Fruit fly (Drosophila melanogaster): ENCODE results near the gene CG43055.

CG43055 gene

DNA sequence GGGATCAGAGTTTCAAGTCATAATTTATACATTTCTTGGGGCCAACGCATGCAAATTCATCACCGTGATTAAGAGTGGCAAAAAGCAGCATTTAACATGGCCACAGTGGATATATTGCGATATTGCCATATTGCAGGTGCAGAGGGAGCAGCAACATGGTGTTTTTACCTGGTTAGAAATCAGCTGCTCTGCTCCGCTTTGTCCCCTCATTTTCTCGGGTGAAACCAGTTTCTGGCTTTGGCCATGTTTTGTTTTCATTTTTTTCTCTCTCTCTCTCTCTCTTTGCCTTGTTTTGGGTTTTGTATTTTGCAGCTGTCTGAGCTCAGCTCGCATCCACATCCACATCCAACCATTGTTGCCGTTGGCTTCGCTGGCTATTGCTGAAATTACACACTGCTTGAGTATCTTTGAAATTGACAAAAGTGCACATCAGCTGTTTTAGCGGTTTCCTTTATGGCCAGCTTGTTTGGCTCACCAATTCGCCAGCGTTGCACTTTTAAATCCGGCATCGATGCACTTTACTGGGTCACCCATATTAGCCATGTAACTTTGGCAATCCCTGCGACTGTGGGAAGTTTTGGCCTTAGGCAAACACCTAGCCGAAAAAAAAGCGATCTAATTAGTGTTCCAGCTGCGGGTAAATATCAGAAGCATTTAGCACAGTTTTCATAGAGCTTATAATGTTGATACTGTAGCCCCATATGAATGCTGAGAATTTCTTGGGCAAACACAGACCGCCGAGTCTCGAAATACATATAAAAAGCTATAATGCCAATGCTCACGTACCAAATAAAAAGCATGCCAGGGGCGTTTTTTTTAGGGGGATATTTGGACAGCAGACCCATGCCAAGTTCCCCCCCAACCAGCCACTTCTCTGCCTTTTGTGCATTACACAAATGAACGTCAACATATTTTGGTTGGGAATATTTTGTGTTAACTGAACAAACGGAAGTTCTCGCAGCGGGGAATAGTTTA is 35.6 kb upstream of the CG43055 start:
- TF ChIP-seq Dll (optimal IDR thresholded peaks at IDR 0.05) = no peak
- TF ChIP-seq EcR (GFP tag; optimal IDR thresholded peaks at IDR 0.05) = no peak
- no peak for TF ChIP-seq CG8478 (optimal IDR thresholded peaks at IDR 0.05)

DNA sequence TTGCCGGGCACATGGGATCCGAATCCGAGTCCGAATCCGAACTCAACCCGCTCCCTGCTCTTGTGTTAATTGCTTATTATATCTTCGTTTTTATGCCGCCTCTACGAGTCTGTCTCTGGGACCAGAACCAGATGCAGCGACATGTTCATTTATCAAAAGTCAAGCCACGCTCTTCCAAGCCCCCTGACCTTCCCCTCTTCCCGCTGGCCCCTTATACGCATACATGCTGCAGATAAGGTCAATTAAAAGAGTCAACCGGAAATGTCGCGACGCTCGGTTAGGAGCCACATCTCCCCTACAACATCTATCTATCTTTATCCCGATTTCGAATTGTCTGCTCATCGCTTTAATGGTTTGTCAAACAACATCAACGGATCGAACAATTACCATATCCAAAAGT is 33.2 kb upstream of the CG43055 start:
- TF ChIP-seq Dll (optimal IDR thresholded peaks at IDR 0.05) (no peak), psq (optimal IDR thresholded peaks at IDR 0.05) (no peak), EcR (GFP tag; optimal IDR thresholded peaks at IDR 0.05) (no peak), pan (optimal IDR thresholded peaks at IDR 0.05) (no peak), CG8478 (optimal IDR thresholded peaks at IDR 0.05) (no peak), usp (GFP tag; optimal IDR thresholded peaks at IDR 0.05) (no peak)

DNA sequence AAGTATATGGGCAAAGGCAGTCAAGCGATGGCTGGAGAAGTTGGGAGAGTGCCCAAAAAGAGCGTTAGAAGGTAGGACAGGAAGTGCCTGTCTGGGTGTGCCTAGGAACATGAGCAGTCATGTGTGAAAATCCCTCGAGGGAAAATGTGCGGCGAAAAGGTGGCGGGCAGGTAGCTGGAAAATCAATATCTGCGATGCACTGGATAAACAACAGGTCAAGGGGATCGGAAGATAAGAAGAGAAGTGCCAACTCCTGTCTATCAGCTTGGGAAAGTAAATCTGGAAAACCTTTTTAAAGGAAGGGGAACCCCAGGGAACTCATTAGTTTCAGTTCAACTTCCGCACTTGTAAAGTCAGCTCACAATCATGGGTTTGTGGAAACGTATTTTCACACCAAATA is 32.6 kb upstream of the CG43055 start:
- no peak for TF ChIP-seq EcR (GFP tag; optimal IDR thresholded peaks at IDR 0.05)
- no peak for TF ChIP-seq Dll (optimal IDR thresholded peaks at IDR 0.05)

DNA sequence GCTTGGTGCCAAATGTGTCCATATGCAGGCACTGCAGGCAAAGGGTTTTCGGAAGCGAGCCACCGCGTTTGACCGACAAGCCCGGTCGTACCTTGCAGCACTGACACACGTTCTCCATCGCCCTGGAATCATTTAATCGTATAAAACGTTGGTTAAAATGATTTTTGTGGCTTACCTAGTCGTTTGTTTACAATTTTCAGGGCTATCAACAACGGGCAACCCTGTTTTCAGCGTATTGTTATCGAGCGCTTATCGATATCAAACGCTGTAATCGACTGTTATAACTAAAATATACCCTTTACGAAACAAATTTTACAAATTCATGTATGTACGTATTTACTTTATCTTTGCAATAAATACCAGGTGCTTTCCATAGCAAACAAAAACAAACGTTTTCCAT is 28.4 kb upstream of the CG43055 start, which contains the start of gene CG17612:
Gene CG17612 (minus strand): TSS at position 214 of the 400 bp plus-strand sequence.
- TF ChIP-seq CG8478 (optimal IDR thresholded peaks at IDR 0.05) = no peak
- TF ChIP-seq EcR (GFP tag; optimal IDR thresholded peaks at IDR 0.05) = no peak
- TF ChIP-seq psq (optimal IDR thresholded peaks at IDR 0.05) = no peak
- no peak for TF ChIP-seq Dll (optimal IDR thresholded peaks at IDR 0.05)
- TF ChIP-seq usp (GFP tag; optimal IDR thresholded peaks at IDR 0.05) = no peak
- TF ChIP-seq pan (optimal IDR thresholded peaks at IDR 0.05) = no peak

DNA sequence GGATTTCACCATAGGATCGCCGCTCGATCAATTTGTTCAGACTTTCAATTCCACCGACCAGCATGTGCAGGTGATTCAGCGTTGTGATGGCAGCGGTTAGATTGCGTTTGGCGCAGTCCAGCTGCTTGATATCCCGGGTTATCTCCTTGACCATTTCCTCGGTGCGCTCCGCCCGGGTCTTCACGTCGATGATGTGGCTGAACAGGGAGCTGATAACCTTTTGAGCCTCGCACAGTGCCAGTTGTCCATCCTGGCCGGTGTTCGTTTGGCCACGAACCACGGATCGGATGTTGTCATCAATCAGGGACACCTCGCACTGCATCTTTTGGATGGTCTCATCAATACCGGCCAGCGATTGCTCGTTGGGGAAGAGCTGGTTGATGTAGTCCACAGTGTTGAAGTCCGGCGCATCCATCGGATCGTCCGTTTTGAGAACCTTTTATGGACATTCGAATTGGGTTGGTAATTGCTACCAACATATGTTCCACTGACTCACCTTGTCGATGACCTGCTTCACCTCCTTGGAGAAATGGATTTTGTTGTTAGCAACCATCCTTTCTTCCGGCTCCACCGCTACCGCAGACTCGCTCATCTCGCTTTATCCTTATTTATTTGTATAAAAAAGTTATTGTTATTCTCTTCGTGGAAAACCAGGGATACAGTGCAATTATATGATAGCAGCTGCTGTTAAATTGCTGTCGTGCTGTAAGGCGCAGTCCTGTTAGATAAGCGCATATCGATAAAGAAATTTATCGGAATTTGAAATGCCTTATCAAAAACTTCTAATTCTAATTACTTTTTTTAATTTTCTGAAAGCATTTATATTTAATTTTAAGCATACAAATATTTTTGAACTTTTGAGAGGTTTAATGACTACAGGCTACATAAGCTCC is 25.3 kb upstream of the CG43055 start, which contains the start of gene Vps53:
Gene Vps53 (minus strand): TSS at position 676 of the 893 bp plus-strand sequence.
- TF ChIP-seq psq (optimal IDR thresholded peaks at IDR 0.05) (no peak), CG8478 (optimal IDR thresholded peaks at IDR 0.05) (no peak)

DNA sequence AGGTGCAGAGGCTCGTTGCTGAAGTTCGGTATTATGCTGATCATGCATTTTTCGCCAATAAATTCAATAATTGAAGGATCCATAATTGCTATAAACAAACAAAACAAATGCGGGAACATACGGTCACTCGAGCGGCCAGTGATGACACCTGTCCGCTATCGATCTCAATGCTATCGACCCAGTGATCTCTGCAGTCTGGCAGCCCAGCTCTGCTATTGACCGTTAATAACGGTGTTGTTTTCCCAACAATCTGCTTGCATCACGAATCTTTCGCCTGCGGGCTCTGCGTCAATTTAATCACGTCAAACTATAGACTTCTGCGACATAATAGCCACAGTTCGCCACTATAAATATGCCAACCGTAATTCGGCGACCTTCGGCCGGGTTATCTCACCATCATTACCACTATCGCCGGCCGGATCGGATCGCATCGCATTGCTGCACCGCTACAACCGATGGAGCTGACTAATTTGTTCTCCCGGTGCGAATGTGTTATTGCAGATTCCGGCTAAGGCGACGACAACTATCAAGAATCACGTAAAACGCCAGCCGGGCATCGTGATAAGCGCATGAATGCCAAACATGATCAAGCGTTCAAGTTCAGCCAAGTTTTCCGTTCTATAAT is 23.9 kb upstream of the CG43055 start, which contains the start of gene Psf2:
Gene Psf2 (minus strand): TSS at position 431 of the 625 bp plus-strand sequence.
- no peak for TF ChIP-seq Dll (optimal IDR thresholded peaks at IDR 0.05)
- TF ChIP-seq psq (optimal IDR thresholded peaks at IDR 0.05) = no peak

DNA sequence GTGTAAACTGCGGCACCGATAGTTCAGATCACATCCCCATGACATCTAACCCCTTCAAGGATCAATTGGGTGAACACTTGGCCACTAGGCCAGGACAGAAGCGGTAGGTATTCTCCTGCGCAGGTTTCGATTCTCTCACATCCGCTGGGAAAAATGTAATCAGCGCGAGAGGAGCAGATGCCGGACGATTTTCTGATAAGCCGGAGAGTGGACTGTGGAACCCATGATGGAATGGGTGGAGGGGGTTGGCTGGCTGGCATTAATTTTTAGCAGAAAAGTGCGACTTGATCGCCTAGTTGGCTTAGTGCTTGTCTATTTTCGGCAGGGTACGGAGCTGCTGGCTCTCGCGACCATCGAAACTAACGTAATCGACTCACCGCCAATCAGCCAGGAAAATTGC is 22.9 kb upstream of the CG43055 start, which contains the start of gene Tps1:
Gene Tps1 (plus strand): TSS at position 301 of the 400 bp plus-strand sequence.
- no peak for TF ChIP-seq CG8478 (optimal IDR thresholded peaks at IDR 0.05)
- TF ChIP-seq Dll (optimal IDR thresholded peaks at IDR 0.05) = no peak
- TF ChIP-seq EcR (GFP tag; optimal IDR thresholded peaks at IDR 0.05) = no peak
- TF ChIP-seq pan (optimal IDR thresholded peaks at IDR 0.05) = no peak
- no peak for TF ChIP-seq psq (optimal IDR thresholded peaks at IDR 0.05)
- no peak for TF ChIP-seq usp (GFP tag; optimal IDR thresholded peaks at IDR 0.05)

DNA sequence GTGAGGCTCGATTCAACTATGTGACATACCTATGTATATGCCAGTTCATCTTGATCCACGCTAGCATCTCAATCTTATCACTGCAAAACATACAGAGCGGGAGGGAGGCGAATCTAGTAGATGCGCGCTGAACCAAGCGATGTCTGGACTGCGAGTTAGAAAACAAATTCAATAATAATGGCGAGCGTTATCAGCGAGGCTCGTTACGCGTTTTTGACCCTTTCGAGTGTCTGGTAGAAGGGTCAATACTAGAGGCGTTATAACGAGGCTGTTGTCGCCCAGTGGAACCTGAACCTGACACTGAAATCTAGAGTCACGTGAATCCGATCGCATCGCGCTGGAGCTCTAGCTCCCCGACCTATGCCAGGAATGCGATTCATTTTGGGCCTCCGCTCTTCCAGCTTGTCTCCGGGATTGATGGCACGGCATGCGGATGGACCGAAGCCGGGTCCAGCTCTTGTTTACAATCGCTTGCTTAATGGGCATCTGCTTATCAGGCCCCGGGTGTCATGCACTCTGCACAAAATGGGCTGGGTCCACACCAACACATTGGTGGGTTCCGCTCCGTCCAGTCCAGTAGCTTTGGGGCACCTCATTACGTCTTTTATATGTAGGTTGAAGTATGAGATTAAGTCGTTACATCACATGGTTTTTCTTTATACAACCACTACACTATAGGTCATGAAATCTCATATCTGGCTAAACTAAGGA is 21.4 kb upstream of the CG43055 start:
- TF ChIP-seq psq (optimal IDR thresholded peaks at IDR 0.05) (no peak), Dll (optimal IDR thresholded peaks at IDR 0.05) (no peak), EcR (GFP tag; optimal IDR thresholded peaks at IDR 0.05) (no peak), usp (GFP tag; optimal IDR thresholded peaks at IDR 0.05) (no peak), CG8478 (optimal IDR thresholded peaks at IDR 0.05) (no peak), pan (optimal IDR thresholded peaks at IDR 0.05) (no peak)

DNA sequence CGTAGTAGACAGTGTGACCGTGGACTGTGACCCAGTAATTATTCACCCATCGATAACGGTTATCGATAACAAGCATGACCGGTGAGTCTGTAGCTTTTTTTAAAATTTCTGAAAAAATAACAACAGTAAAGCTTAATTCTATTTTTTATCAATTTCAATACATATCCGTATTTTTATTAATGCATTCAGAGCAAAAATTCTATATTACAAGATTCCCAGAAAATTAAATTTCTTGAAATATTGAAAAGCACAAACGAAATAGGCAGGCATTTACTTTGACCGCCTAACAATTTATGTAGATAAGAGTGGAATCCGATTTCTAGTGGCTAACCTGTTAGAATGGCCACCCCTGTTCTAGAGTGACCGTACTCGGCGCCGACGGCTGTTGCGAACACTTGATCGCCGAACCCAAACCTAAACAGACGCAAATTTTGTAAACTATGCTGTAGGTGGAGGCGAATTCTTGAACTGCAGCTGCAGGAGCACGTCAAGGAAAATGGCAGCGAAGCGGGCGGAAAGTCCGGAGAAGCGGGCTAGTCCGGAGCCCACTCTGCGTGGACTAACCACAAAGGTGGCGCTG is 17.0 kb upstream of the CG43055 start, which contains the start of gene CG3652:
Gene CG3652 (minus strand): TSS at position 35 of the 580 bp plus-strand sequence.
- no peak for TF ChIP-seq usp (GFP tag; optimal IDR thresholded peaks at IDR 0.05)
- no peak for TF ChIP-seq pan (optimal IDR thresholded peaks at IDR 0.05)
- no peak for TF ChIP-seq EcR (GFP tag; optimal IDR thresholded peaks at IDR 0.05)
- no peak for TF ChIP-seq Dll (optimal IDR thresholded peaks at IDR 0.05)
- TF ChIP-seq CG8478 (optimal IDR thresholded peaks at IDR 0.05) = no peak
- no peak for TF ChIP-seq psq (optimal IDR thresholded peaks at IDR 0.05)

DNA sequence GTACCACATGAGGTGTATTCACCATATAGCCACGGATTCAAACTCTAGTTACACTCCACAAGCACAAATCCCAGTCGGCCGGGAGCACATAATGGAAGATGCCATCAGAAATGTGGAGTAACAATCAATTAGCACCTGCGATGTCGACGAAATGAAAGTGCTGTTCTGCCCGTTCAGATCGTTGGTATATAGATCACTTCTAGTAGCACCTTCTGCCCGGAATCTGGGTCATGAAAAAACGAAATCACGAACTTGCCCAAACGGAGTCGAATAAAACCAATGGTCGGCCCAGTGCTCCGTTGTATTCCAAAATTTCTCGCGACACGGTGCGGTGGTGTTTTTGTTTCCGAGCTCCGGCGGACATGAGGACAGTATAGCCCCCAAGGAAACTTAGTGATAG is 10.3 kb upstream of the CG43055 start, which contains the start of gene CG33003:
Gene CG33003 (plus strand): TSS at position 301 of the 400 bp plus-strand sequence.
- TF ChIP-seq Dll (optimal IDR thresholded peaks at IDR 0.05) = no peak
- TF ChIP-seq pan (optimal IDR thresholded peaks at IDR 0.05) = no peak
- TF ChIP-seq CG8478 (optimal IDR thresholded peaks at IDR 0.05) = no peak
- TF ChIP-seq EcR (GFP tag; optimal IDR thresholded peaks at IDR 0.05) = no peak
- TF ChIP-seq usp (GFP tag; optimal IDR thresholded peaks at IDR 0.05) = no peak
- no peak for TF ChIP-seq psq (optimal IDR thresholded peaks at IDR 0.05)

All from whole organism.